Fruit fly (Drosophila melanogaster): ENCODE results near the gene CG14321.
A peak's percentile ranks its signal among the peaks of the same experiment; 100 is the strongest.

CG14321 gene

DNA sequence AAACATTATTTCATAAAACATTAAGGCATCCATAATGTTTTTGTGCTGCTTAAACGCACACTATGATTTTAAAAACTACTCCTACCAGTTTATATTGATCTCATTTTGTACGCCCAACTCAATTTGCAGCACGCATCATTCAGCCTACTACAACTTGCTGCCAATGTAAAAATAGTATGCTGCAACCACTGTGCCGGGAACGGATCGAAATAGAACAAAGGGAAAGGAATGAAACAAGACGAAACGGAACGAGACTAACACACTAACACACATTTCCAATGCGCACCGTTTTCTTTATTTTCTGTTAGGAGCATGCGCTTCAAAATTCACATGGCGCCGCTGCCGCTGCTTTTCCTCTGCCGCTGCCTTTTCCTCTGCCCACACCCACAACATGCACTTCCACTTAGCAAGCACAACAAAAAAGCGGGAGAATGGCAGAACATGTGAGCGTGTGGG, 43.6 kb downstream of the CG14321 start (continued):
- TF ChIP-seq CG15011 (GFP tag; optimal IDR thresholded peaks at IDR 0.05) (no peak), amos (GFP tag; IDR thresholded peaks at IDR 0.05; ENCODE audit: partially characterized antibody) (no peak), ems (GFP tag; optimal IDR thresholded peaks at IDR 0.05) (peak; percentile 7), Sox102F (GFP tag; optimal IDR thresholded peaks at IDR 0.05) (peak; percentile 40), zen (tag; optimal IDR thresholded peaks at IDR 0.05) (no peak), CG16813 (GFP tag; IDR thresholded peaks at IDR 0.05; ENCODE audit: partially characterized antibody) (no peak), bigmax (GFP tag; optimal IDR thresholded peaks at IDR 0.05) (no peak), twi (tag; optimal IDR thresholded peaks at IDR 0.05) (peak; percentile 39), Hsf (GFP tag; optimal IDR thresholded peaks at IDR 0.05) (peak; percentile 9), inv (GFP tag; IDR thresholded peaks at IDR 0.05; ENCODE audit: partially characterized antibody) (no peak), scrt (GFP tag; optimal IDR thresholded peaks at IDR 0.05) (no peak), CTCF (GFP tag; optimal IDR thresholded peaks at IDR 0.05) (no peak), NK7.1 (GFP tag; optimal IDR thresholded peaks at IDR 0.05) (peak; percentile 16), fd96Cb (tag; optimal IDR thresholded peaks at IDR 0.05) (no peak), da (GFP tag; optimal IDR thresholded peaks at IDR 0.05) (no peak), Doc3 (GFP tag; IDR thresholded peaks at IDR 0.05; ENCODE audit: partially characterized antibody) (no peak), CG12769 (tag; optimal IDR thresholded peaks at IDR 0.05) (peak; percentile 67), CG6854 (GFP tag; optimal IDR thresholded peaks at IDR 0.05) (no peak), CG18599 (GFP tag; optimal IDR thresholded peaks at IDR 0.05) (peak; percentile 18), CG13894 (tag; optimal IDR thresholded peaks at IDR 0.05) (peak; percentile 7), pros (GFP tag; optimal IDR thresholded peaks at IDR 0.05) (no peak), CG10209 (GFP tag; optimal IDR thresholded peaks at IDR 0.05) (no peak), unpg (GFP tag; optimal IDR thresholded peaks at IDR 0.05) (peak; percentile 7), GATAe (GFP tag; conservative IDR thresholded peaks at IDR 0.05) (no peak), otp (GFP tag; IDR thresholded peaks at IDR 0.05) (no peak), CG15514 (GFP tag; optimal IDR thresholded peaks at IDR 0.05) (peak; percentile 15), ssp (GFP tag; IDR thresholded peaks at IDR 0.05) (no peak), CG4360 (GFP tag; IDR thresholded peaks at IDR 0.05) (no peak), CG7963 (GFP tag; IDR thresholded peaks at IDR 0.05; ENCODE audit: partially characterized antibody) (no peak), nmo (GFP tag; optimal IDR thresholded peaks at IDR 0.05) (peak; percentile 6), sr (GFP tag; IDR thresholded peaks at IDR 0.05) (peak; percentile 55; the same call in 1 of the 3 replicates), dan (GFP tag; IDR thresholded peaks at IDR 0.05) (no peak), E2f2 (GFP tag; IDR thresholded peaks at IDR 0.05) (no peak), Pdp1 (GFP tag; optimal IDR thresholded peaks at IDR 0.05) (peak in 1 of 2 experiments; percentile 19), kah (GFP tag; optimal IDR thresholded peaks at IDR 0.05) (peak; percentile 96), sna (GFP tag; IDR thresholded peaks at IDR 0.05; ENCODE audit: partially characterized antibody) (no peak), MTF-1 (GFP tag; optimal IDR thresholded peaks at IDR 0.05; ENCODE audit: borderline replicate concordance) (no peak), lilli (GFP tag; optimal IDR thresholded peaks at IDR 0.05) (peak; percentile 26), crc (GFP tag; optimal IDR thresholded peaks at IDR 0.05) (no peak), CG9727 (GFP tag; optimal IDR thresholded peaks at IDR 0.05) (no peak), Six4 (GFP tag; optimal IDR thresholded peaks at IDR 0.05) (peak; percentile 18), bcd (GFP tag; optimal IDR thresholded peaks at IDR 0.05) (peak; percentile 10), trem (tag; optimal IDR thresholded peaks at IDR 0.05) (no peak), trh (GFP tag; optimal IDR thresholded peaks at IDR 0.05) (no peak), tin (GFP tag; optimal IDR thresholded peaks at IDR 0.05) (peak; percentile 23), CG12942 (GFP tag; optimal IDR thresholded peaks at IDR 0.05) (no peak), Sry-δ (GFP tag; optimal IDR thresholded peaks at IDR 0.05) (no peak), Fer2 (tag; optimal IDR thresholded peaks at IDR 0.05) (no peak), CG6765 (GFP tag; optimal IDR thresholded peaks at IDR 0.05) (no peak), CG13624 (GFP tag; optimal IDR thresholded peaks at IDR 0.05) (peak; percentile 6)
